Worm (Caenorhabditis elegans) whole organism, young adult: ENCODE data around the gene B0457.6.
A peak's percentile ranks its signal among the peaks of the same experiment; 100 is the strongest.

ENCODE experiments used
- B0035.1 ChIP-seq: sonication (generic microtip); optimal IDR thresholded peaks from 2 replicates; lab custom pipeline; 2016; ENCODE audit warnings: missing genetic modification characterization, mild to moderate bottlenecking, missing compliant biosample characterization, missing genotype, missing genetic modification reagents
- B0336.3 ChIP-seq: fragments of 200-800 bp; sonication (Bioruptor generic); IDR thresholded peaks from 2 replicates; pipeline ENCODE4 v1.3.6; 2022; ENCODE audit warnings: missing genetic modification characterization, missing compliant biosample characterization
- C17E4.6 ChIP-seq: fragments of 200-800 bp; sonication (Bioruptor generic); IDR thresholded peaks from 2 replicates; pipeline ENCODE4 v1.3.6; 2022; ENCODE audit warnings: missing genetic modification reagents, missing genetic modification characterization, missing compliant biosample characterization
- F22D6.2 ChIP-seq: sonication (generic microtip); optimal IDR thresholded peaks from 2 replicates; lab custom pipeline; 2016; ENCODE audit warnings: mild to moderate bottlenecking, missing genetic modification characterization, missing compliant biosample characterization
- F33H1.4 ChIP-seq: fragments of 200-800 bp; sonication (Bioruptor generic); IDR thresholded peaks from 2 replicates; pipeline ENCODE4 v1.3.6; 2022; ENCODE audit warnings: missing genetic modification reagents, missing genetic modification characterization, missing compliant biosample characterization
- F37B4.10 ChIP-seq: fragments of 200-800 bp; sonication (Bioruptor generic); IDR thresholded peaks from 2 replicates; pipeline ENCODE4 v1.3.6; 2022; ENCODE audit warnings: missing genetic modification characterization, missing compliant biosample characterization
- F52B5.7 ChIP-seq: sonication (generic microtip); optimal IDR thresholded peaks from 2 replicates; lab custom pipeline; 2016; ENCODE audit warnings: mild to moderate bottlenecking, missing genetic modification characterization, missing compliant biosample characterization
- F55B11.4 ChIP-seq: sonication (generic microtip); optimal IDR thresholded peaks from 2 replicates; lab custom pipeline; 2016; ENCODE audit warnings: missing compliant biosample characterization, missing genetic modification characterization, borderline replicate concordance; ENCODE audit not compliant: insufficient read depth
- F57C9.4 ChIP-seq: sonication (generic microtip); optimal IDR thresholded peaks from 2 replicates; lab custom pipeline; 2017; ENCODE audit warnings: mild to moderate bottlenecking, missing genetic modification characterization, missing compliant biosample characterization
- T07F8.4 ChIP-seq: sonication (generic microtip); optimal IDR thresholded peaks from 2 replicates; lab custom pipeline; 2016; ENCODE audit warnings: mild to moderate bottlenecking, missing genetic modification characterization, moderate library complexity, missing compliant biosample characterization
- T26A5.8 ChIP-seq: sonication (generic microtip); optimal IDR thresholded peaks from 2 replicates; lab custom pipeline; 2016; ENCODE audit warnings: missing genetic modification characterization, missing compliant biosample characterization
- Y53G8AR.9 ChIP-seq: fragments of 200-800 bp; sonication (Bioruptor generic); conservative IDR thresholded peaks from 2 replicates; pipeline ENCODE4 v1.3.6; 2022; ENCODE audit warnings: missing genetic modification reagents, missing genetic modification characterization, missing compliant biosample characterization
- akir-1 ChIP-seq: fragments of 200-800 bp; sonication (Bioruptor generic); optimal IDR thresholded peaks from 2 replicates; lab custom pipeline; 2018; ENCODE audit warnings: mild to moderate bottlenecking, missing genetic modification characterization, moderate library complexity, missing compliant biosample characterization
- attf-6 ChIP-seq: fragments of 200-800 bp; sonication (Bioruptor generic); IDR thresholded peaks from 2 replicates; pipeline ENCODE4 v1.3.6; 2022; ENCODE audit warnings: missing genetic modification reagents, missing genetic modification characterization, missing compliant biosample characterization
- ceh-27 ChIP-seq: fragments of 200-800 bp; sonication (Bioruptor generic); optimal IDR thresholded peaks from 2 replicates; lab custom pipeline; 2018; ENCODE audit warnings: mild to moderate bottlenecking, missing genetic modification characterization, moderate library complexity, missing compliant biosample characterization
- ceh-40 ChIP-seq: fragments of 200-800 bp; sonication (Bioruptor generic); IDR thresholded peaks from 2 replicates; pipeline ENCODE4 v1.3.6; 2022; ENCODE audit warnings: missing genetic modification characterization, missing compliant biosample characterization
- dox-1 ChIP-seq: fragments of 200-800 bp; sonication (Bioruptor generic); IDR thresholded peaks from 2 replicates; pipeline ENCODE4 v1.3.6; 2022; ENCODE audit warnings: missing genetic modification reagents, missing genetic modification characterization, missing compliant biosample characterization
- dpff-1 ChIP-seq: sonication (generic microtip); optimal IDR thresholded peaks from 2 replicates; lab custom pipeline; 2017; ENCODE audit warnings: mild to moderate bottlenecking, missing genetic modification characterization, missing compliant biosample characterization
- egl-44 ChIP-seq: fragments of 200-800 bp; sonication (Bioruptor generic); IDR thresholded peaks from 2 replicates; pipeline ENCODE4 v1.3.6; 2022; ENCODE audit warnings: missing genetic modification reagents, missing genetic modification characterization, missing compliant biosample characterization
- ekl-4 ChIP-seq: fragments of 200-800 bp; sonication (Bioruptor generic); IDR thresholded peaks from 2 replicates; pipeline ENCODE4 v1.3.6; 2022; ENCODE audit warnings: missing genetic modification reagents, missing genetic modification characterization, missing compliant biosample characterization
- gei-17 ChIP-seq: fragments of 200-800 bp; sonication (Bioruptor generic); optimal IDR thresholded peaks from 2 replicates; lab custom pipeline; 2018; ENCODE audit warnings: mild to moderate bottlenecking, missing genetic modification characterization, missing compliant biosample characterization
- him-1 ChIP-seq: sonication (generic microtip); optimal IDR thresholded peaks from 2 replicates; lab custom pipeline; 2016; ENCODE audit warnings: missing genotype, missing genetic modification reagents, missing genetic modification characterization, missing compliant biosample characterization
- hlh-12 ChIP-seq: sonication (generic microtip); optimal IDR thresholded peaks from 2 replicates; lab custom pipeline; 2016; ENCODE audit warnings: missing genetic modification characterization, missing compliant biosample characterization
- hmg-1.2 ChIP-seq: fragments of 200-800 bp; sonication (Bioruptor generic); IDR thresholded peaks from 2 replicates; pipeline ENCODE4 v1.3.6; 2022; ENCODE audit warnings: missing genetic modification reagents, missing genetic modification characterization, missing compliant biosample characterization
- hrde-1 ChIP-seq: sonication (generic microtip); optimal IDR thresholded peaks from 2 replicates; lab custom pipeline; 2016; ENCODE audit warnings: missing genetic modification characterization, mild to moderate bottlenecking, missing compliant biosample characterization, moderate library complexity, missing genotype, missing genetic modification reagents, borderline replicate concordance
- hsf-1 ChIP-seq: fragments of 200-800 bp; sonication (Bioruptor generic); IDR thresholded peaks from 2 replicates; pipeline ENCODE4 v1.3.6; 2022; ENCODE audit warnings: missing genetic modification reagents, missing genetic modification characterization, missing compliant biosample characterization
- lin-35 ChIP-seq, 3 experiments: fragments of 150-350 bp in 2 of 3; sonication (generic microtip) in 1 of 3; optimal IDR thresholded peaks; 2 replicates each; lab custom pipeline; 2014 to 2018; ENCODE audit warnings: missing biosample characterization in 3 of 3, missing genetic modification characterization in 3 of 3, missing genetic modification reagents in 3 of 3
- lin-40 ChIP-seq: sonication (generic microtip); optimal IDR thresholded peaks from 2 replicates; lab custom pipeline; 2016; ENCODE audit warnings: missing genetic modification characterization, mild to moderate bottlenecking, missing compliant biosample characterization, missing genotype, missing genetic modification reagents
- lsl-1 ChIP-seq: fragments of 200-800 bp; sonication (Bioruptor generic); optimal IDR thresholded peaks from 2 replicates; lab custom pipeline; 2018; ENCODE audit warnings: mild to moderate bottlenecking, missing genetic modification characterization, moderate library complexity, missing compliant biosample characterization
- madf-6 ChIP-seq: fragments of 200-800 bp; sonication (Bioruptor generic); IDR thresholded peaks from 2 replicates; pipeline ENCODE4 v1.3.6; 2022; ENCODE audit warnings: missing genetic modification reagents, missing genetic modification characterization, missing compliant biosample characterization
- madf-8 ChIP-seq: fragments of 200-800 bp; sonication (Bioruptor generic); conservative IDR thresholded peaks from 2 replicates; pipeline ENCODE4 v1.3.6; 2022; ENCODE audit warnings: missing genetic modification reagents, missing genetic modification characterization, missing compliant biosample characterization
- mcd-1 ChIP-seq: fragments of 200-800 bp; sonication (Bioruptor generic); IDR thresholded peaks from 2 replicates; pipeline ENCODE4 v1.3.6; 2022; ENCODE audit warnings: missing genetic modification reagents, missing genetic modification characterization, missing compliant biosample characterization
- nfya-1 ChIP-seq: sonication (generic microtip); optimal IDR thresholded peaks from 2 replicates; lab custom pipeline; 2017; ENCODE audit warnings: antibody characterized with exemption, missing compliant biosample characterization, missing genetic modification characterization, borderline replicate concordance; ENCODE audit not compliant: insufficient read depth
- nfya-2 ChIP-seq: fragments of 200-800 bp; sonication (Bioruptor generic); IDR thresholded peaks from 2 replicates; pipeline ENCODE4 v1.3.6; 2022; ENCODE audit warnings: missing genetic modification reagents, missing genetic modification characterization, missing compliant biosample characterization
- nfyb-1 ChIP-seq: fragments of 200-800 bp; sonication (Bioruptor generic); IDR thresholded peaks from 2 replicates; pipeline ENCODE4 v1.3.6; 2022; ENCODE audit warnings: missing genetic modification reagents, missing genetic modification characterization, missing compliant biosample characterization
- nhr-27 ChIP-seq: fragments of 200-800 bp; sonication (Bioruptor generic); optimal IDR thresholded peaks from 2 replicates; lab custom pipeline; 2018; ENCODE audit warnings: mild to moderate bottlenecking, missing genetic modification characterization, moderate library complexity, missing compliant biosample characterization
- pbrm-1 ChIP-seq: fragments of 200-800 bp; sonication (Bioruptor generic); IDR thresholded peaks from 2 replicates; pipeline ENCODE4 v1.3.6; 2022; ENCODE audit warnings: missing genetic modification reagents, missing genetic modification characterization, missing compliant biosample characterization
- pha-4 ChIP-seq: fragments of 150-350 bp; sonication (generic microtip); optimal IDR thresholded peaks from 2 replicates; lab custom pipeline; 2014; ENCODE audit warnings: missing biosample characterization, missing genetic modification reagents, missing genetic modification characterization
- rcor-1 ChIP-seq: fragments of 200-800 bp; sonication (Bioruptor generic); IDR thresholded peaks from 2 replicates; pipeline ENCODE4 v1.3.6; 2022; ENCODE audit warnings: missing genetic modification reagents, missing genetic modification characterization, missing compliant biosample characterization
- rec-8 ChIP-seq, 2 experiments: sonication (generic microtip); optimal IDR thresholded peaks; 2 replicates each; lab custom pipeline; 2016; ENCODE audit warnings: mild to moderate bottlenecking in 2 of 2, missing genetic modification characterization in 2 of 2, missing genetic modification reagents in 2 of 2, missing genotype in 2 of 2, missing biosample characterization in 1 of 2, missing compliant biosample characterization in 1 of 2, moderate library complexity in 1 of 2
- rpc-1 ChIP-seq, 2 experiments: fragments of 150-350 bp in 1 of 2; sonication (generic microtip) in 1 of 2; optimal IDR thresholded peaks; 2 replicates each; lab custom pipeline; 2014 to 2018; ENCODE audit warnings: missing biosample characterization in 1 of 2, missing genetic modification characterization in 1 of 2, missing genetic modification reagents in 1 of 2, missing genotype in 1 of 2
- snpc-4 ChIP-seq, 5 experiments: fragments of 150-350 bp in 1 of 5; sonication (generic microtip) in 4 of 5; optimal IDR thresholded peaks; 2 replicates each; lab custom pipeline; 2014 to 2018; ENCODE audit warnings: missing genetic modification characterization in 5 of 5, missing biosample characterization in 3 of 5, antibody characterized with exemption in 2 of 5, mild to moderate bottlenecking in 2 of 5, missing compliant biosample characterization in 2 of 5, missing genotype in 2 of 5, moderate library complexity in 2 of 5, missing genetic modification reagents in 1 of 5
- somi-1 ChIP-seq: fragments of 200-800 bp; sonication (Bioruptor generic); optimal IDR thresholded peaks from 2 replicates; lab custom pipeline; 2018; ENCODE audit warnings: mild to moderate bottlenecking, missing genetic modification characterization, missing compliant biosample characterization
- unc-62 ChIP-seq: fragments of 150-350 bp; optimal IDR thresholded peaks from 2 replicates; lab custom pipeline; 2014; ENCODE audit warnings: missing biosample characterization, missing genetic modification reagents, missing genetic modification characterization
- xnd-1 ChIP-seq: sonication (generic microtip); optimal IDR thresholded peaks from 2 replicates; lab custom pipeline; 2016; ENCODE audit warnings: missing genotype, missing genetic modification reagents, missing genetic modification characterization, missing compliant biosample characterization
- zfh-2 ChIP-seq: fragments of 200-800 bp; sonication (Bioruptor generic); conservative IDR thresholded peaks from 2 replicates; pipeline ENCODE4 v1.3.6; 2022; ENCODE audit warnings: missing genetic modification reagents, missing genetic modification characterization, missing compliant biosample characterization
- ztf-6 ChIP-seq: fragments of 200-800 bp; sonication (Bioruptor generic); IDR thresholded peaks from 2 replicates; pipeline ENCODE4 v1.3.6; 2022; ENCODE audit warnings: missing genetic modification reagents, missing genetic modification characterization, missing compliant biosample characterization

B0457.6 gene

ce11 chrII:8927253-8927791 is 5.1 kb downstream of the B0457.6 start, which contains the start of gene cct-2 (continued):
- no peak for TF ChIP-seq somi-1 (GFP tag; lab: Kevin White, UChicago)
- no peak for TF ChIP-seq F22D6.2 (tag; lab: Kevin White, UChicago)
- peak; percentile 32; the same call in 1 of the 2 replicates for TF ChIP-seq madf-6 (GFP tag; lab: Robert Waterston, UW)
- no peak for TF ChIP-seq dox-1
- peak; percentile 14; the same call in 1 of the 2 replicates for TF ChIP-seq hmg-1.2 (GFP tag; lab: Robert Waterston, UW)
- TF ChIP-seq B0336.3 (GFP tag; lab: Robert Waterston, UW) = no peak
- TF ChIP-seq ceh-27 = no peak
- TF ChIP-seq lin-35 (GFP tag; optimal IDR thresholded peaks at IDR 0.05; lab: Kevin White, UChicago) = no peak
- TF ChIP-seq ztf-6 (GFP tag; lab: Robert Waterston, UW) = no peak
- no peak for TF ChIP-seq nfyb-1
- TF ChIP-seq lin-40 (tag; lab: Kevin White, UChicago) = no peak
- TF ChIP-seq zfh-2 = no peak
- TF ChIP-seq pha-4 (tag; lab: Kevin White, UChicago) = no peak
- no peak for TF ChIP-seq ekl-4 (GFP tag; lab: Robert Waterston, UW)
- no peak for TF ChIP-seq akir-1 (GFP tag; lab: Kevin White, UChicago)
- peak; percentile 69 for TF ChIP-seq mcd-1 (GFP tag; lab: Robert Waterston, UW)
- no peak for TF ChIP-seq snpc-4 (GFP tag; optimal IDR thresholded peaks at IDR 0.05; lab: Kevin White, UChicago)
- peak in 1 of 4 experiments; percentile 59 for TF ChIP-seq snpc-4 (tag; optimal IDR thresholded peaks at IDR 0.05; lab: Kevin White, UChicago)
- peak; percentile 1 for TF ChIP-seq him-1
- TF ChIP-seq hrde-1 = no peak
- TF ChIP-seq lsl-1 (GFP tag; lab: Kevin White, UChicago) = peak; percentile 1
- TF ChIP-seq F55B11.4 (tag; lab: Kevin White, UChicago) = no peak
- TF ChIP-seq attf-6 (GFP tag; lab: Robert Waterston, UW) = no peak
- 0 out of 2 replicates have a peak, but pooled peaks have one; percentile 17 for TF ChIP-seq madf-8 (GFP tag; lab: Robert Waterston, UW)
- no peak for TF ChIP-seq T07F8.4 (tag; lab: Kevin White, UChicago)
- no peak for TF ChIP-seq F57C9.4 (tag; lab: Kevin White, UChicago)
- TF ChIP-seq hlh-12 (tag; lab: Kevin White, UChicago) = no peak
- no peak for TF ChIP-seq pbrm-1 (GFP tag; lab: Robert Waterston, UW)
- no peak for TF ChIP-seq F52B5.7 (tag; lab: Kevin White, UChicago)
- no peak for TF ChIP-seq nfya-1
- TF ChIP-seq rec-8 (tag; optimal IDR thresholded peaks at IDR 0.05; lab: Kevin White, UChicago) = no peak
- no peak for TF ChIP-seq ceh-40 (GFP tag; lab: Robert Waterston, UW)
- no peak for TF ChIP-seq B0035.1 (tag; lab: Kevin White, UChicago)
- TF ChIP-seq rcor-1 (GFP tag; lab: Robert Waterston, UW) = no peak
- no peak for TF ChIP-seq T26A5.8 (tag; lab: Kevin White, UChicago)
- TF ChIP-seq nfya-2 (GFP tag; lab: Robert Waterston, UW) = no peak
- no peak for TF ChIP-seq dpff-1
- TF ChIP-seq gei-17 (GFP tag; lab: Kevin White, UChicago) = no peak
- TF ChIP-seq nhr-27 = no peak
- no peak for TF ChIP-seq unc-62 (GFP tag; lab: Kevin White, UChicago)
- no peak for TF ChIP-seq F37B4.10 (GFP tag; lab: Robert Waterston, UW)
- no peak for TF ChIP-seq Y53G8AR.9 (GFP tag; lab: Robert Waterston, UW)
- no peak for TF ChIP-seq rpc-1 (optimal IDR thresholded peaks at IDR 0.05; lab: Kevin White, UChicago)
- no peak for TF ChIP-seq rpc-1 (tag; optimal IDR thresholded peaks at IDR 0.05; lab: Kevin White, UChicago)
- TF ChIP-seq egl-44 (GFP tag; lab: Robert Waterston, UW) = no peak
- TF ChIP-seq xnd-1 (tag; lab: Kevin White, UChicago) = no peak
- no peak for TF ChIP-seq F33H1.4 (GFP tag; lab: Robert Waterston, UW)
- peak; percentile 69; the same call in 1 of the 2 replicates for TF ChIP-seq hsf-1 (GFP tag; lab: Robert Waterston, UW)
- TF ChIP-seq C17E4.6 (GFP tag; lab: Robert Waterston, UW) = no peak
